Fruit fly (Drosophila melanogaster) whole organism, adult: ENCODE data around the gene Ogdh.

ENCODE experiments used
- CG11617 ChIP-seq: fragments of 200-800 bp; sonication (Bioruptor generic); optimal IDR thresholded peaks from 2 replicates; lab custom pipeline; 2017; ENCODE audit warnings: mild to moderate bottlenecking, missing biosample characterization, missing genetic modification reagents, missing genetic modification characterization
- CG12768 ChIP-seq: fragments of 200-800 bp; sonication (Bioruptor generic); optimal IDR thresholded peaks from 2 replicates; lab custom pipeline; 2017; ENCODE audit warnings: missing biosample characterization, missing genetic modification characterization, mild to moderate bottlenecking, moderate library complexity, missing genetic modification reagents
- CG14711 ChIP-seq: fragments of 200-800 bp; sonication (Bioruptor generic); optimal IDR thresholded peaks from 2 replicates; lab custom pipeline; 2018; ENCODE audit warnings: missing biosample characterization, mild to moderate bottlenecking, missing genetic modification characterization, moderate library complexity
- CG33017 ChIP-seq: fragments of 200-800 bp; sonication (Bioruptor generic); optimal IDR thresholded peaks from 2 replicates; lab custom pipeline; 2018; ENCODE audit warnings: missing biosample characterization, mild to moderate bottlenecking, missing genetic modification characterization, moderate library complexity
- CG5204 ChIP-seq: fragments of 200-800 bp; sonication (Bioruptor generic); optimal IDR thresholded peaks from 2 replicates; lab custom pipeline; 2016; ENCODE audit warnings: missing biosample characterization, missing genetic modification characterization
- Clk ChIP-seq: fragments of 200-800 bp; sonication (Bioruptor generic); optimal IDR thresholded peaks from 2 replicates; lab custom pipeline; 2017; ENCODE audit warnings: missing biosample characterization, missing genetic modification characterization
- Crg-1 ChIP-seq: fragments of 200-800 bp; sonication (Bioruptor generic); optimal IDR thresholded peaks from 2 replicates; lab custom pipeline; 2016; ENCODE audit warnings: missing biosample characterization, missing genetic modification characterization
- Hr96 ChIP-seq: fragments of 200-800 bp; sonication (Bioruptor generic); optimal IDR thresholded peaks from 2 replicates; lab custom pipeline; 2016; ENCODE audit warnings: missing biosample characterization, missing genetic modification characterization
- cic ChIP-seq: fragments of 200-800 bp; sonication (Bioruptor generic); optimal IDR thresholded peaks from 2 replicates; lab custom pipeline; 2017; ENCODE audit warnings: missing biosample characterization, mild to moderate bottlenecking, missing genetic modification characterization, moderate library complexity
- kay ChIP-seq: fragments of 200-800 bp; sonication (Bioruptor generic); peaks from one replicate; lab custom pipeline; 2016; ENCODE audit warnings: missing biosample characterization, missing genetic modification characterization, borderline replicate concordance
- toe ChIP-seq: fragments of 200-800 bp; sonication (Bioruptor generic); optimal IDR thresholded peaks from 2 replicates; lab custom pipeline; 2016; ENCODE audit warnings: missing biosample characterization, missing genetic modification characterization

The Ogdh gene

DNA sequence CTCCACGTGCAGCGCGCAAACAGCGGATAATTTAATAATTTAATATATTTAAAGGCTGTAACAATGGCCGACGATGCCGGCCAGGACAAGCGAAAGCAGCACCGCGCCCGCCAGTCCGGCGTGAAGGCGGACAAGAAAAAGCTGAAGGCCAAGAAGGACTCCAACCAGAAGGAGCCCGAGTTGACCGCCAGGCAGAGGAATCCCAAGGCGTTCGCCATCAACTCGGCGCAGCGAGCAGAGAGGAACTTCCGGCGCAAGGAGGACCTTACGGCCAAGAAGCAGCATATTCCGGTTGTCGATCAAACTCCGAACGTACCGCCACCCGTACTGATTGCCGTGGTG, 61.9 kb downstream of the Ogdh start:
- TF ChIP-seq kay (GFP tag; lab: Kevin White, UChicago) (no peak), Clk (no peak), CG11617 (GFP tag; lab: Kevin White, UChicago) (no peak), CG5204 (GFP tag; lab: Kevin White, UChicago) (no peak), cic (no peak), CG12768 (GFP tag; lab: Kevin White, UChicago) (no peak), Hr96 (GFP tag; lab: Kevin White, UChicago) (no peak), Crg-1 (no peak), CG33017 (tag; lab: Kevin White, UChicago) (no peak), toe (GFP tag; lab: Kevin White, UChicago) (no peak), CG14711 (no peak)
